Fruit fly (Drosophila melanogaster) whole organism, embryonic: ENCODE results near the gene CG1764.

ENCODE experiments used
- ATbp ChIP-seq: fragments of 200-800 bp; sonication (Bioruptor generic); optimal IDR thresholded peaks from 2 replicates; lab custom pipeline; 2017; ENCODE audit warnings: missing biosample characterization, mild to moderate bottlenecking, missing genetic modification characterization, missing genetic modification reagents
- Blimp-1 ChIP-seq: fragments of 200-800 bp; sonication (Bioruptor generic); optimal IDR thresholded peaks from 3 replicates; lab custom pipeline; 2018; ENCODE audit warnings: missing biosample characterization, missing genetic modification characterization, mild to moderate bottlenecking, moderate library complexity, missing genetic modification reagents
- BtbVII ChIP-seq: fragments of 200-800 bp; sonication (Bioruptor generic); optimal IDR thresholded peaks from 3 replicates; lab custom pipeline; 2017; ENCODE audit warnings: missing biosample characterization, mild to moderate bottlenecking, missing genetic modification characterization
- CG10543 ChIP-seq: fragments of 200-800 bp; sonication (Bioruptor generic); optimal IDR thresholded peaks from 3 replicates; lab custom pipeline; 2017; ENCODE audit warnings: missing biosample characterization, mild to moderate bottlenecking, missing genetic modification characterization, moderate library complexity
- CG11247 ChIP-seq: fragments of 200-800 bp; sonication (Bioruptor generic); IDR thresholded peaks from 2 replicates; pipeline ENCODE4 v1.3.6; 2022; ENCODE audit warnings: missing biosample characterization, missing genetic modification characterization
- CG11456 ChIP-seq: fragments of 200-800 bp; sonication (Bioruptor generic); IDR thresholded peaks from 3 replicates; pipeline ENCODE4 v1.3.6; 2022; ENCODE audit warnings: missing biosample characterization, missing genetic modification characterization
- CG12659 ChIP-seq: fragments of 200-800 bp; sonication (Bioruptor generic); optimal IDR thresholded peaks from 3 replicates; lab custom pipeline; 2017; ENCODE audit warnings: mild to moderate bottlenecking, missing biosample characterization, missing genetic modification reagents, missing genetic modification characterization
- CG14441 ChIP-seq: fragments of 200-800 bp; sonication (Bioruptor generic); IDR thresholded peaks from 2 replicates; pipeline ENCODE4 v1.3.6; 2022; ENCODE audit warnings: missing biosample characterization, missing genetic modification characterization
- CG14710 ChIP-seq: fragments of 200-800 bp; sonication (Bioruptor generic); optimal IDR thresholded peaks from 3 replicates; lab custom pipeline; 2019; ENCODE audit warnings: missing biosample characterization, mild to moderate bottlenecking, missing genetic modification characterization, moderate library complexity
- CG17328 ChIP-seq: fragments of 200-800 bp; sonication (Bioruptor generic); IDR thresholded peaks from 2 replicates; pipeline ENCODE4 v1.3.6; 2022; ENCODE audit warnings: missing biosample characterization, missing genetic modification characterization
- CG2202 ChIP-seq: fragments of 200-800 bp; sonication (Bioruptor generic); optimal IDR thresholded peaks from 2 replicates; lab custom pipeline; 2018; ENCODE audit warnings: missing biosample characterization, mild to moderate bottlenecking, missing genetic modification characterization
- CG3065 ChIP-seq: fragments of 200-800 bp; sonication (Bioruptor generic); optimal IDR thresholded peaks from 2 replicates; lab custom pipeline; 2016; ENCODE audit warnings: missing biosample characterization, missing genetic modification characterization
- CG5180 ChIP-seq: fragments of 200-800 bp; sonication (Bioruptor generic); optimal IDR thresholded peaks from 3 replicates; lab custom pipeline; 2017; ENCODE audit warnings: missing biosample characterization, missing genetic modification characterization, mild to moderate bottlenecking, moderate library complexity, missing genetic modification reagents
- CG8924 ChIP-seq: fragments of 200-800 bp; optimal IDR thresholded peaks from 3 replicates; lab custom pipeline; 2019; ENCODE audit warnings: missing biosample characterization, mild to moderate bottlenecking, missing genetic modification characterization, moderate library complexity
- Camta ChIP-seq: fragments of 200-800 bp; sonication (Bioruptor generic); optimal IDR thresholded peaks from 2 replicates; lab custom pipeline; 2016; ENCODE audit warnings: missing biosample characterization, missing genetic modification characterization
- Chrac-16 ChIP-seq: fragments of 200-800 bp; sonication (Bioruptor generic); optimal IDR thresholded peaks from 3 replicates; lab custom pipeline; 2016; ENCODE audit warnings: missing biosample characterization, missing genetic modification characterization
- D ChIP-seq, 2 experiments: fragments of 200-800 bp in 1 of 2; fragments of >200 bp in 1 of 2; sonication (Bioruptor generic) in 1 of 2; optimal IDR thresholded peaks; 2 replicates in 1 of 2; 3 replicates in 1 of 2; lab custom pipeline; 2017; ENCODE audit warnings: mild to moderate bottlenecking in 1 of 2, missing biosample characterization in 1 of 2, missing genetic modification characterization in 1 of 2, missing genetic modification reagents in 1 of 2
- Doc2 ChIP-seq: fragments of 200-800 bp; sonication (Bioruptor generic); IDR thresholded peaks from 2 replicates; pipeline ENCODE4 v1.3.6; 2022; ENCODE audit warnings: missing biosample characterization, missing genetic modification characterization
- Fer1 ChIP-seq: fragments of 200-800 bp; sonication (Bioruptor generic); optimal IDR thresholded peaks from 2 replicates; lab custom pipeline; 2017; ENCODE audit warnings: missing biosample characterization, mild to moderate bottlenecking, missing genetic modification characterization
- Fer2 ChIP-seq: fragments of 200-800 bp; sonication (Bioruptor generic); optimal IDR thresholded peaks from 2 replicates; lab custom pipeline; 2018; ENCODE audit warnings: missing biosample characterization, mild to moderate bottlenecking, missing genetic modification characterization, moderate library complexity
- GATAe ChIP-seq: fragments of 200-800 bp; sonication (Bioruptor generic); conservative IDR thresholded peaks from 2 replicates; pipeline ENCODE4 v1.3.6; 2022; ENCODE audit warnings: missing biosample characterization, missing genetic modification characterization
- Lim3 ChIP-seq: fragments of 200-800 bp; sonication (Bioruptor generic); IDR thresholded peaks from 2 replicates; pipeline ENCODE4 v1.3.6; 2022; ENCODE audit warnings: missing biosample characterization, missing genetic modification characterization
- MBD-R2 ChIP-seq: fragments of 200-800 bp; sonication (Bioruptor generic); IDR thresholded peaks from 2 replicates; pipeline ENCODE4 v1.3.6; 2022; ENCODE audit warnings: missing biosample characterization, missing genetic modification characterization
- Nf-YC ChIP-seq: fragments of 200-800 bp; optimal IDR thresholded peaks from 3 replicates; lab custom pipeline; 2019; ENCODE audit warnings: missing biosample characterization, mild to moderate bottlenecking, missing genetic modification characterization, moderate library complexity
- Oli ChIP-seq: fragments of 200-800 bp; sonication (Bioruptor generic); optimal IDR thresholded peaks from 2 replicates; lab custom pipeline; 2018; ENCODE audit warnings: missing biosample characterization, mild to moderate bottlenecking, missing genetic modification characterization, moderate library complexity
- Opbp ChIP-seq: fragments of 200-800 bp; sonication (Bioruptor generic); IDR thresholded peaks from 3 replicates; pipeline ENCODE4 v1.3.6; 2022; ENCODE audit warnings: missing biosample characterization, missing genetic modification characterization; ENCODE audit not compliant: partially characterized antibody
- Rx ChIP-seq: fragments of 200-800 bp; sonication (Bioruptor generic); IDR thresholded peaks from 2 replicates; pipeline ENCODE4 v1.3.6; 2022; ENCODE audit warnings: missing biosample characterization, missing genetic modification characterization
- Ssrp ChIP-seq: fragments of 200-800 bp; sonication (Bioruptor generic); optimal IDR thresholded peaks from 2 replicates; lab custom pipeline; 2018; ENCODE audit warnings: missing biosample characterization, mild to moderate bottlenecking, missing genetic modification characterization, moderate library complexity
- cas ChIP-seq: fragments of 200-800 bp; sonication (Bioruptor generic); IDR thresholded peaks from 2 replicates; pipeline ENCODE4 v1.3.6; 2022; ENCODE audit warnings: missing biosample characterization, missing genetic modification characterization
- chn ChIP-seq: fragments of 200-800 bp; sonication (Bioruptor generic); optimal IDR thresholded peaks from 2 replicates; lab custom pipeline; 2016; ENCODE audit warnings: missing biosample characterization, missing genetic modification characterization
- dysf ChIP-seq: fragments of 200-800 bp; sonication (Bioruptor generic); IDR thresholded peaks from 3 replicates; pipeline ENCODE4 v1.3.6; 2022; ENCODE audit warnings: missing biosample characterization, missing genetic modification characterization
- emc ChIP-seq: fragments of 200-800 bp; sonication (Bioruptor generic); optimal IDR thresholded peaks from 2 replicates; lab custom pipeline; 2016; ENCODE audit warnings: missing biosample characterization, missing genetic modification characterization
- ewg ChIP-seq: fragments of 200-800 bp; sonication (Bioruptor generic); optimal IDR thresholded peaks from 3 replicates; lab custom pipeline; 2017; ENCODE audit warnings: mild to moderate bottlenecking, missing biosample characterization, missing genetic modification reagents, missing genetic modification characterization
- hb ChIP-seq: fragments of 200-800 bp; sonication (Bioruptor generic); IDR thresholded peaks from 3 replicates; pipeline ENCODE4 v1.3.6; 2022; ENCODE audit warnings: missing biosample characterization, missing genetic modification characterization; ENCODE audit not compliant: partially characterized antibody
- mld ChIP-seq: fragments of 200-800 bp; sonication (Bioruptor generic); IDR thresholded peaks from 3 replicates; pipeline ENCODE4 v1.3.6; 2022; ENCODE audit warnings: missing biosample characterization, missing genetic modification characterization; ENCODE audit not compliant: partially characterized antibody
- ranshi ChIP-seq: fragments of 200-800 bp; sonication (Bioruptor generic); IDR thresholded peaks from 2 replicates; pipeline ENCODE4 v1.3.6; 2022; ENCODE audit warnings: missing biosample characterization, missing genetic modification characterization
- repo ChIP-seq: fragments of 200-800 bp; sonication (Bioruptor generic); optimal IDR thresholded peaks from 2 replicates; lab custom pipeline; 2016; ENCODE audit warnings: missing biosample characterization, missing genetic modification characterization
- sens ChIP-seq: fragments of 200-800 bp; sonication (Bioruptor generic); peaks from one replicate; lab custom pipeline; 2016; ENCODE audit warnings: missing biosample characterization, missing genetic modification characterization
- slp2 ChIP-seq: fragments of 200-800 bp; sonication (Bioruptor generic); optimal IDR thresholded peaks from 2 replicates; lab custom pipeline; 2016; ENCODE audit warnings: missing biosample characterization, missing genetic modification characterization
- sna ChIP-seq: fragments of 200-800 bp; sonication (Bioruptor generic); IDR thresholded peaks from 2 replicates; pipeline ENCODE4 v1.3.6; 2022; ENCODE audit warnings: missing biosample characterization, missing genetic modification characterization; ENCODE audit not compliant: partially characterized antibody
- ssp ChIP-seq: fragments of 200-800 bp; sonication (Bioruptor generic); IDR thresholded peaks from 2 replicates; pipeline ENCODE4 v1.3.6; 2022; ENCODE audit warnings: missing biosample characterization, missing genetic modification characterization
- tll ChIP-seq, 2 experiments: fragments of 200-800 bp in 1 of 2; fragments of >200 bp in 1 of 2; sonication (Bioruptor generic) in 1 of 2; optimal IDR thresholded peaks; 2 replicates each; lab custom pipeline; 2017 to 2019; ENCODE audit warnings: missing biosample characterization in 2 of 2, missing genetic modification characterization in 2 of 2, mild to moderate bottlenecking in 1 of 2, moderate library complexity in 1 of 2
- trem ChIP-seq: fragments of 200-800 bp; optimal IDR thresholded peaks from 3 replicates; lab custom pipeline; 2019; ENCODE audit warnings: missing biosample characterization, mild to moderate bottlenecking, missing genetic modification characterization, moderate library complexity
- tx ChIP-seq: fragments of 200-800 bp; sonication (Bioruptor generic); optimal IDR thresholded peaks from 2 replicates; lab custom pipeline; 2016; ENCODE audit warnings: missing biosample characterization, missing genetic modification characterization
- wek ChIP-seq: fragments of 200-800 bp; sonication (Bioruptor generic); optimal IDR thresholded peaks from 3 replicates; lab custom pipeline; 2018; ENCODE audit warnings: missing biosample characterization, mild to moderate bottlenecking, missing genetic modification characterization, moderate library complexity
- zen ChIP-seq: fragments of 200-800 bp; sonication (Bioruptor generic); optimal IDR thresholded peaks from 3 replicates; lab custom pipeline; 2018; ENCODE audit warnings: missing biosample characterization, mild to moderate bottlenecking, missing genetic modification characterization, moderate library complexity
- zen2 ChIP-seq: fragments of 200-800 bp; sonication (Bioruptor generic); IDR thresholded peaks from 3 replicates; pipeline ENCODE4 v1.3.6; 2022; ENCODE audit warnings: missing biosample characterization, missing genetic modification characterization; ENCODE audit not compliant: partially characterized antibody
- zfh1 ChIP-seq: fragments of 200-800 bp; sonication (Bioruptor generic); IDR thresholded peaks from 3 replicates; pipeline ENCODE4 v1.3.6; 2022; ENCODE audit warnings: missing biosample characterization, missing genetic modification characterization

CG1764 gene

DNA sequence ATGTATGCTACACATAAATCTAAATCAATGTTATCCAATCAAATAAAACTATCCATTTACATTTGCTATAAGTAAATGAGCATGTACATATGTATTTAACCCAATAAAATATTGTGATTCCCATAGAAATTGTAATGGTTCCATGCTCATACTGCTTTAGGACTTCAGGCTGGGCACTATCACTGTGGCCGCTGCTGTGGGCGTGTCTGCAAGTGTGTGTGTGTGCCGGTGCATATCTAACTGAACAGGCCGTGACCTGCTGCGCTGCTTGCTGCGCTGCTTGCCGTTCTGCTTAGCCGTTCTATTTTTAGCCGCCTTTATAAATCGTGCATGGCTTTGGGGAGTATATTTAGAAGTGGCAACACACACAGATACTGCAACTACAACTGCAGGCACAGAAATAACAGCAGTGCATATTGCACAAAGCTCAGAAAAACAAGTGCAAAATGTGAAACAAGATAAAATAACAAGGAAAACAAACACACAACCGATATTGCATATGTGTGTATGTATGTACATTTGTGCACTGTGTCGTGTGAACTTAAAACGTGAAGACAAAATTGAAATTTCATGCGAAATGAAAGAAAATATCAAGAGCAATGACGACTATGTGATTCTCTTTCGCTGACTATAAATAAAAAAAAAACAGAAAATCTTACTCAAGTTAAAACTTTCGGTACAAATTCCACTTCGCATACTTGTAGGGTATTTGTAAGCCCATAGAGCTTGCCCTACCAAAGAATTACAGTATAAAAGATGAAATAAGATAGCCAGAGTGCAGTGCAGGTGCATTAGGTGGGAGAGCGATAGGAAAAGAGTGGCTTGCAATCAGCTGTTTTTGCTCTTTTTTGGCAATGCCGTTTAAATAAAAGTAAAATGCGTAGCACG is 24.4 kb downstream of the CG1764 start (continued):
- no peak for TF ChIP-seq chn (GFP tag; lab: Kevin White, UChicago)
- peak; percentile 30; the same call in 1 of the 2 replicates for TF ChIP-seq CG14441 (GFP tag; lab: Robert Waterston, UW)
- no peak for TF ChIP-seq cas (GFP tag; lab: Robert Waterston, UW)
- TF ChIP-seq D (optimal IDR thresholded peaks at IDR 0.05; lab: Kevin White, UChicago), result no peak
- TF ChIP-seq D (GFP tag; optimal IDR thresholded peaks at IDR 0.05; lab: Kevin White, UChicago), result no peak
- no peak for TF ChIP-seq CG5180 (GFP tag; lab: Kevin White, UChicago)
- no peak for TF ChIP-seq CG8924 (tag; lab: Kevin White, UChicago)
- TF ChIP-seq Nf-YC (tag; lab: Kevin White, UChicago), result no peak
- TF ChIP-seq repo (GFP tag; lab: Kevin White, UChicago), result no peak
- TF ChIP-seq GATAe, result no peak
- no peak for TF ChIP-seq ATbp
- no peak for TF ChIP-seq ranshi (GFP tag; lab: Robert Waterston, UW)
- 0 out of 3 replicates have a peak, but pooled peaks have one; percentile 26 for TF ChIP-seq dysf (GFP tag; lab: Robert Waterston, UW)
- TF ChIP-seq CG11247, result no peak
- TF ChIP-seq Oli, result peak; percentile 17
- TF ChIP-seq Ssrp (tag; lab: Kevin White, UChicago), result no peak
- no peak for TF ChIP-seq hb (GFP tag; lab: Robert Waterston, UW)
- no peak for TF ChIP-seq CG11456
- no peak for TF ChIP-seq Fer1
- no peak for TF ChIP-seq Rx (GFP tag; lab: Robert Waterston, UW)
- TF ChIP-seq ewg (GFP tag; lab: Kevin White, UChicago), result no peak
- peak; percentile 42 for TF ChIP-seq sens (GFP tag; lab: Kevin White, UChicago)
- TF ChIP-seq zfh1 (GFP tag; lab: Robert Waterston, UW), result no peak
- no peak for TF ChIP-seq Camta
- TF ChIP-seq wek (GFP tag; lab: Kevin White, UChicago), result no peak
- no peak for TF ChIP-seq tll (GFP tag; optimal IDR thresholded peaks at IDR 0.05; lab: Kevin White, UChicago)
- TF ChIP-seq Chrac-16 (GFP tag; lab: Kevin White, UChicago), result peak; percentile 34
- TF ChIP-seq zen2 (GFP tag; lab: Robert Waterston, UW), result no peak
- no peak for TF ChIP-seq mld (GFP tag; lab: Robert Waterston, UW)
- no peak for TF ChIP-seq sna
- TF ChIP-seq Lim3 (GFP tag; lab: Robert Waterston, UW), result no peak
- TF ChIP-seq tx (GFP tag; lab: Kevin White, UChicago), result no peak
- TF ChIP-seq zen (tag; lab: Kevin White, UChicago), result no peak
- no peak for TF ChIP-seq slp2 (GFP tag; lab: Kevin White, UChicago)
- TF ChIP-seq Opbp (GFP tag; lab: Robert Waterston, UW), result no peak
- no peak for TF ChIP-seq CG14710 (tag; lab: Kevin White, UChicago)
- no peak for TF ChIP-seq Blimp-1 (GFP tag; lab: Kevin White, UChicago)
- TF ChIP-seq Fer2 (tag; lab: Kevin White, UChicago), result no peak
- TF ChIP-seq CG3065 (GFP tag; lab: Kevin White, UChicago), result peak; percentile 49
- no peak for TF ChIP-seq BtbVII (GFP tag; lab: Kevin White, UChicago)
- TF ChIP-seq CG10543 (GFP tag; lab: Kevin White, UChicago), result no peak
- TF ChIP-seq MBD-R2, result no peak
- TF ChIP-seq Doc2 (GFP tag; lab: Robert Waterston, UW), result no peak
- TF ChIP-seq trem (tag; lab: Kevin White, UChicago), result no peak
- no peak for TF ChIP-seq CG12659 (GFP tag; lab: Kevin White, UChicago)
- no peak for TF ChIP-seq CG17328 (GFP tag; lab: Robert Waterston, UW)
- no peak for TF ChIP-seq CG2202 (tag; lab: Kevin White, UChicago)
- TF ChIP-seq ssp (GFP tag; lab: Robert Waterston, UW), result no peak
- TF ChIP-seq emc (GFP tag; lab: Kevin White, UChicago), result no peak
